Fruit fly (Drosophila melanogaster) whole organism, embryonic: ENCODE measurements around the gene cav.

Source experiments
- Adf1 ChIP-seq: fragments of 200-800 bp; sonication (Bioruptor generic); IDR thresholded peaks from 2 replicates; pipeline ENCODE4 v1.3.6; 2022; ENCODE audit warnings: missing biosample characterization, missing genetic modification characterization
- Antp ChIP-seq: fragments of 200-800 bp; sonication (Bioruptor generic); optimal IDR thresholded peaks from 3 replicates; lab custom pipeline; 2016; ENCODE audit warnings: missing biosample characterization, missing genetic modification characterization
- Bdp1 ChIP-seq: fragments of 200-800 bp; sonication (Bioruptor generic); optimal IDR thresholded peaks from 3 replicates; lab custom pipeline; 2016; ENCODE audit warnings: missing biosample characterization, missing genetic modification characterization
- CG10654 ChIP-seq: fragments of 200-800 bp; sonication (Bioruptor generic); optimal IDR thresholded peaks from 2 replicates; lab custom pipeline; 2016; ENCODE audit warnings: missing biosample characterization, missing genetic modification characterization
- CG17385 ChIP-seq: fragments of 200-800 bp; sonication (Bioruptor generic); optimal IDR thresholded peaks from 3 replicates; lab custom pipeline; 2018; ENCODE audit warnings: missing biosample characterization, mild to moderate bottlenecking, missing genetic modification characterization
- CG17912 ChIP-seq: fragments of 200-800 bp; sonication (Bioruptor generic); optimal IDR thresholded peaks from 2 replicates; lab custom pipeline; 2018; ENCODE audit warnings: missing biosample characterization, mild to moderate bottlenecking, missing genetic modification characterization
- CG2202 ChIP-seq: fragments of 200-800 bp; sonication (Bioruptor generic); optimal IDR thresholded peaks from 2 replicates; lab custom pipeline; 2018; ENCODE audit warnings: missing biosample characterization, mild to moderate bottlenecking, missing genetic modification characterization
- CG30431 ChIP-seq: fragments of 200-800 bp; sonication (Bioruptor generic); optimal IDR thresholded peaks from 2 replicates; lab custom pipeline; 2017; ENCODE audit warnings: missing biosample characterization, missing genetic modification characterization
- CG3065 ChIP-seq: fragments of 200-800 bp; sonication (Bioruptor generic); optimal IDR thresholded peaks from 2 replicates; lab custom pipeline; 2016; ENCODE audit warnings: missing biosample characterization, missing genetic modification characterization
- CG4707 ChIP-seq: fragments of 200-800 bp; sonication (Bioruptor generic); optimal IDR thresholded peaks from 2 replicates; lab custom pipeline; 2018; ENCODE audit warnings: missing biosample characterization, mild to moderate bottlenecking, missing genetic modification characterization, moderate library complexity
- CG5953 ChIP-seq: fragments of 200-800 bp; sonication (Bioruptor generic); IDR thresholded peaks from 2 replicates; pipeline ENCODE4 v1.3.6; 2022; ENCODE audit warnings: missing biosample characterization, missing genetic modification characterization
- CG6683 ChIP-seq: fragments of 200-800 bp; sonication (Bioruptor generic); optimal IDR thresholded peaks from 2 replicates; lab custom pipeline; 2017; ENCODE audit warnings: missing biosample characterization, mild to moderate bottlenecking, missing genetic modification characterization, missing genetic modification reagents
- CG6765 ChIP-seq: fragments of 200-800 bp; sonication (Bioruptor generic); optimal IDR thresholded peaks from 3 replicates; lab custom pipeline; 2017; ENCODE audit warnings: missing biosample characterization, mild to moderate bottlenecking, missing genetic modification characterization
- CG7745 ChIP-seq: fragments of 200-800 bp; sonication (Bioruptor generic); optimal IDR thresholded peaks from 2 replicates; lab custom pipeline; 2018; ENCODE audit warnings: missing biosample characterization, mild to moderate bottlenecking, missing genetic modification characterization, moderate library complexity
- CG7839 ChIP-seq: fragments of 200-800 bp; sonication (Bioruptor generic); optimal IDR thresholded peaks from 3 replicates; lab custom pipeline; 2018; ENCODE audit warnings: missing biosample characterization, mild to moderate bottlenecking, missing genetic modification characterization, moderate library complexity
- CG7963 ChIP-seq: fragments of 200-800 bp; sonication (Bioruptor generic); IDR thresholded peaks from 3 replicates; pipeline ENCODE4 v1.3.6; 2022; ENCODE audit warnings: missing biosample characterization, missing genetic modification characterization; ENCODE audit not compliant: partially characterized antibody
- CG8290 ChIP-seq, 3 experiments: fragments of 200-800 bp; sonication (Bioruptor generic); optimal IDR thresholded peaks; 2 replicates each; lab custom pipeline; 2016 to 2019; ENCODE audit warnings: missing biosample characterization in 3 of 3, missing genetic modification characterization in 3 of 3, mild to moderate bottlenecking in 2 of 3, moderate library complexity in 1 of 3
- CoRest ChIP-seq: fragments of 200-800 bp; sonication (Bioruptor generic); optimal IDR thresholded peaks from 3 replicates; lab custom pipeline; 2018; ENCODE audit warnings: missing biosample characterization, mild to moderate bottlenecking, missing genetic modification characterization, moderate library complexity
- CrebB ChIP-seq: fragments of 200-800 bp; sonication (Bioruptor generic); optimal IDR thresholded peaks from 3 replicates; lab custom pipeline; 2018; ENCODE audit warnings: missing biosample characterization, mild to moderate bottlenecking, missing genetic modification characterization
- D19B ChIP-seq: fragments of 200-800 bp; sonication (Bioruptor generic); optimal IDR thresholded peaks from 2 replicates; lab custom pipeline; 2017; ENCODE audit warnings: missing biosample characterization, mild to moderate bottlenecking, missing genetic modification characterization
- ERR ChIP-seq: fragments of 200-800 bp; sonication (Bioruptor generic); optimal IDR thresholded peaks from 2 replicates; lab custom pipeline; 2016; ENCODE audit warnings: missing biosample characterization, missing genetic modification characterization
- Eip74EF ChIP-seq, 2 experiments: fragments of 200-800 bp in 1 of 2; fragments of >200 bp in 1 of 2; sonication (Bioruptor generic) in 1 of 2; optimal IDR thresholded peaks; 2 replicates each; lab custom pipeline; 2017 to 2019; ENCODE audit warnings: missing biosample characterization in 2 of 2, missing genetic modification characterization in 2 of 2, mild to moderate bottlenecking in 1 of 2, moderate library complexity in 1 of 2
- H15 ChIP-seq: fragments of 200-800 bp; sonication (Bioruptor generic); IDR thresholded peaks from 3 replicates; pipeline ENCODE4 v1.3.6; 2022; ENCODE audit warnings: missing biosample characterization, missing genetic modification characterization
- HLHmδ ChIP-seq: fragments of 200-800 bp; sonication (Bioruptor generic); optimal IDR thresholded peaks from 2 replicates; lab custom pipeline; 2018; ENCODE audit warnings: missing biosample characterization, mild to moderate bottlenecking, missing genetic modification characterization, moderate library complexity
- Hr3 ChIP-seq: fragments of 200-800 bp; sonication (Bioruptor generic); optimal IDR thresholded peaks from 3 replicates; lab custom pipeline; 2016; ENCODE audit warnings: missing biosample characterization, missing genetic modification characterization
- MBD-R2 ChIP-seq: fragments of 200-800 bp; sonication (Bioruptor generic); IDR thresholded peaks from 2 replicates; pipeline ENCODE4 v1.3.6; 2022; ENCODE audit warnings: missing biosample characterization, missing genetic modification characterization
- Med ChIP-seq: fragments of 200-800 bp; sonication (Bioruptor generic); peaks from one replicate; lab custom pipeline; 2016; ENCODE audit warnings: missing biosample characterization, missing genetic modification characterization, mild to moderate bottlenecking, inconsistent platforms, moderate library complexity
- NC2β ChIP-seq: fragments of 200-800 bp; sonication (Bioruptor generic); optimal IDR thresholded peaks from 2 replicates; lab custom pipeline; 2016; ENCODE audit warnings: missing biosample characterization, missing genetic modification characterization
- Nf-YA ChIP-seq: fragments of 200-800 bp; sonication (Bioruptor generic); IDR thresholded peaks from 2 replicates; pipeline ENCODE4 v1.3.6; 2022; ENCODE audit warnings: missing biosample characterization, missing genetic modification characterization
- Rx ChIP-seq: fragments of 200-800 bp; sonication (Bioruptor generic); IDR thresholded peaks from 2 replicates; pipeline ENCODE4 v1.3.6; 2022; ENCODE audit warnings: missing biosample characterization, missing genetic modification characterization
- ab ChIP-seq: fragments of 200-800 bp; sonication (Bioruptor generic); optimal IDR thresholded peaks from 2 replicates; lab custom pipeline; 2016; ENCODE audit warnings: missing biosample characterization, missing genetic modification characterization
- amos ChIP-seq: fragments of 200-800 bp; sonication (Bioruptor generic); IDR thresholded peaks from 2 replicates; pipeline ENCODE4 v1.3.6; 2022; ENCODE audit warnings: missing biosample characterization, missing genetic modification characterization; ENCODE audit not compliant: partially characterized antibody
- ase ChIP-seq: fragments of 200-800 bp; sonication (Bioruptor generic); IDR thresholded peaks from 3 replicates; pipeline ENCODE4 v1.3.6; 2022; ENCODE audit warnings: missing biosample characterization, missing genetic modification characterization
- bab2 ChIP-seq: fragments of 200-800 bp; sonication (Bioruptor generic); optimal IDR thresholded peaks from 2 replicates; lab custom pipeline; 2016; ENCODE audit warnings: missing biosample characterization, missing genetic modification characterization
- bsh ChIP-seq, 2 experiments: fragments of 200-800 bp; sonication (Bioruptor generic); optimal IDR thresholded peaks; 2 replicates each; lab custom pipeline; 2017 to 2018; ENCODE audit warnings: mild to moderate bottlenecking in 2 of 2, missing biosample characterization in 2 of 2, missing genetic modification characterization in 2 of 2, moderate library complexity in 1 of 2
- btn ChIP-seq: fragments of 200-800 bp; sonication (Bioruptor generic); optimal IDR thresholded peaks from 2 replicates; lab custom pipeline; 2016; ENCODE audit warnings: missing biosample characterization, missing genetic modification characterization
- caup ChIP-seq: fragments of 200-800 bp; sonication (Bioruptor generic); optimal IDR thresholded peaks from 3 replicates; lab custom pipeline; 2017; ENCODE audit warnings: missing biosample characterization, mild to moderate bottlenecking, missing genetic modification characterization, moderate library complexity; ENCODE audit not compliant: severe bottlenecking
- chm ChIP-seq: fragments of 200-800 bp; sonication (Bioruptor generic); IDR thresholded peaks from 2 replicates; pipeline ENCODE4 v1.3.6; 2022; ENCODE audit warnings: missing biosample characterization, missing genetic modification characterization
- croc ChIP-seq: fragments of 200-800 bp; sonication (Bioruptor generic); conservative IDR thresholded peaks from 3 replicates; pipeline ENCODE4 v1.3.6; 2022; ENCODE audit warnings: missing biosample characterization, missing genetic modification characterization
- dan ChIP-seq: fragments of 200-800 bp; sonication (Bioruptor generic); IDR thresholded peaks from 2 replicates; pipeline ENCODE4 v1.3.6; 2022; ENCODE audit warnings: missing biosample characterization, missing genetic modification characterization
- disco-r ChIP-seq: fragments of 200-800 bp; sonication (Bioruptor generic); optimal IDR thresholded peaks from 2 replicates; lab custom pipeline; 2016; ENCODE audit warnings: missing biosample characterization, missing genetic modification characterization
- dysf ChIP-seq: fragments of 200-800 bp; sonication (Bioruptor generic); IDR thresholded peaks from 3 replicates; pipeline ENCODE4 v1.3.6; 2022; ENCODE audit warnings: missing biosample characterization, missing genetic modification characterization
- gsb-n ChIP-seq: fragments of 200-800 bp; sonication (Bioruptor generic); optimal IDR thresholded peaks from 3 replicates; lab custom pipeline; 2018; ENCODE audit warnings: missing biosample characterization, mild to moderate bottlenecking, missing genetic modification characterization
- hbn ChIP-seq: fragments of 200-800 bp; sonication (Bioruptor generic); IDR thresholded peaks from 2 replicates; pipeline ENCODE4 v1.3.6; 2022; ENCODE audit warnings: missing biosample characterization, missing genetic modification characterization; ENCODE audit not compliant: partially characterized antibody
- kni ChIP-seq: fragments of 200-800 bp; sonication (Bioruptor generic); optimal IDR thresholded peaks from 3 replicates; lab custom pipeline; 2017; ENCODE audit warnings: mild to moderate bottlenecking, missing biosample characterization, missing genetic modification reagents, missing genetic modification characterization
- oc ChIP-seq: fragments of 200-800 bp; sonication (Bioruptor generic); optimal IDR thresholded peaks from 2 replicates; lab custom pipeline; 2018; ENCODE audit warnings: missing biosample characterization, mild to moderate bottlenecking, missing genetic modification characterization, moderate library complexity
- peb ChIP-seq: fragments of 200-800 bp; sonication (Bioruptor generic); IDR thresholded peaks from 2 replicates; pipeline ENCODE4 v1.3.6; 2022; ENCODE audit warnings: missing biosample characterization, missing genetic modification characterization
- pzg ChIP-seq: fragments of 200-800 bp; sonication (Bioruptor generic); optimal IDR thresholded peaks from 3 replicates; lab custom pipeline; 2018; ENCODE audit warnings: missing biosample characterization, mild to moderate bottlenecking, missing genetic modification characterization, moderate library complexity
- so ChIP-seq: fragments of 200-800 bp; sonication (Bioruptor generic); IDR thresholded peaks from 3 replicates; pipeline ENCODE4 v1.3.6; 2022; ENCODE audit warnings: missing biosample characterization, missing genetic modification characterization
- sr ChIP-seq: fragments of 200-800 bp; sonication (Bioruptor generic); IDR thresholded peaks from 3 replicates; pipeline ENCODE4 v1.3.6; 2022; ENCODE audit warnings: missing biosample characterization, missing genetic modification characterization

Gene cav

DNA sequence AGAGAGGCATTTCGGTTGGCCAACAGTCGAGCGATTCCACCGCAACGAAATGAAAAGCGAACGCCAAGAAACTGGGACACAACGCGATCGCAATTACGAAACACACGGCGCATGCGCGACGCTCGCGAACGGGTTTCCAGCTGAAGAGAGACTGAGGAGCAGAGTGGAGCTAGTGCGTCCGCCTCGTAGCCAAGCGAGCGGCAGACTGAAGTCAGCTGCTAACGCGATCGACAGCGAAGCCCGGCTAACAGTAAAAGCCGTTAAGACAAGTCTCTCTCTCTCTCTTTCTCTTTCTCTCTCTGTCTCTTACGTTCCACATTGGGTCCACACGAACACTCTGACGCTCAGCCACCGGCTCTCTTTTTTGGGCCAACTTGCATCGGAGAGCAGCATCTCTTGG lies 2.3 kb upstream of the cav start, which contains the start of gene CG17786 (continued):
- TF ChIP-seq CG5953, result 0 out of 2 replicates have a peak, but pooled peaks have one; percentile 9
- peak; percentile 32 for TF ChIP-seq caup (GFP tag; lab: Kevin White, UChicago)
- no peak for TF ChIP-seq CG2202
- peak; percentile 17 for TF ChIP-seq HLHmδ (GFP tag; lab: Kevin White, UChicago)
- peak; percentile 56 for TF ChIP-seq chm (GFP tag; lab: Robert Waterston, UW)
- TF ChIP-seq hbn (GFP tag; lab: Robert Waterston, UW), result 0 out of 2 replicates have a peak, but pooled peaks have one; percentile 29
- no peak for TF ChIP-seq dysf
- TF ChIP-seq CG7745 (tag; lab: Kevin White, UChicago), result no peak
- no peak for TF ChIP-seq CG17912 (GFP tag; lab: Kevin White, UChicago)
- TF ChIP-seq Eip74EF (GFP tag; optimal IDR thresholded peaks at IDR 0.05; lab: Kevin White, UChicago), result peak in 1 of 2 experiments; percentile 27
- no peak for TF ChIP-seq pzg (GFP tag; lab: Kevin White, UChicago)
- TF ChIP-seq CrebB, result peak; percentile 17
- no peak for TF ChIP-seq peb
- TF ChIP-seq CG7839 (tag; lab: Kevin White, UChicago), result no peak
- TF ChIP-seq CG7963 (GFP tag; lab: Robert Waterston, UW), result no peak
- TF ChIP-seq CoRest (tag; lab: Kevin White, UChicago), result no peak
- TF ChIP-seq CG3065 (GFP tag; lab: Kevin White, UChicago), result no peak
- TF ChIP-seq Rx (GFP tag; lab: Robert Waterston, UW), result no peak
- TF ChIP-seq dan (GFP tag; lab: Robert Waterston, UW), result no peak
- TF ChIP-seq amos (GFP tag; lab: Robert Waterston, UW), result peak; percentile 27; the same call in 1 of the 2 replicates
- no peak; the same call in 1 of the 2 replicates for TF ChIP-seq Nf-YA (GFP tag; lab: Robert Waterston, UW)
- TF ChIP-seq H15, result no peak
- TF ChIP-seq oc (tag; lab: Kevin White, UChicago), result peak; percentile 42
- TF ChIP-seq sr, result 0 out of 3 replicates have a peak, but pooled peaks have one; percentile 22
- TF ChIP-seq CG8290 (GFP tag; optimal IDR thresholded peaks at IDR 0.05; lab: Kevin White, UChicago), result no peak
- no peak for TF ChIP-seq CG8290 (tag; optimal IDR thresholded peaks at IDR 0.05; lab: Kevin White, UChicago)
- TF ChIP-seq CG10654, result no peak
- TF ChIP-seq CG4707 (GFP tag; lab: Kevin White, UChicago), result no peak
- TF ChIP-seq CG6683 (GFP tag; lab: Kevin White, UChicago), result no peak
- peak; percentile 14 for TF ChIP-seq CG6765 (GFP tag; lab: Kevin White, UChicago)
- peak; percentile 83 for TF ChIP-seq Med (GFP tag; lab: Kevin White, UChicago)
- peak in 1 of 2 experiments; percentile 20 for TF ChIP-seq bsh (GFP tag; optimal IDR thresholded peaks at IDR 0.05; lab: Kevin White, UChicago)
- TF ChIP-seq bab2 (GFP tag; lab: Kevin White, UChicago), result no peak
- TF ChIP-seq kni (GFP tag; lab: Kevin White, UChicago), result peak; percentile 73
- no peak for TF ChIP-seq disco-r (GFP tag; lab: Kevin White, UChicago)
- TF ChIP-seq CG30431, result no peak
- no peak for TF ChIP-seq ab (GFP tag; lab: Kevin White, UChicago)
- TF ChIP-seq ase, result no peak
- TF ChIP-seq btn (GFP tag; lab: Kevin White, UChicago), result no peak
- TF ChIP-seq so (GFP tag; lab: Robert Waterston, UW), result peak; percentile 43; the same call in 1 of the 3 replicates
- no peak for TF ChIP-seq D19B (GFP tag; lab: Kevin White, UChicago)
- no peak for TF ChIP-seq gsb-n (tag; lab: Kevin White, UChicago)
- TF ChIP-seq CG17385 (GFP tag; lab: Kevin White, UChicago), result peak; percentile 17
- TF ChIP-seq ERR (GFP tag; lab: Kevin White, UChicago), result no peak
- TF ChIP-seq Adf1 (GFP tag; lab: Robert Waterston, UW), result peak; percentile 54; the same call in 1 of the 2 replicates
- TF ChIP-seq croc, result no peak
- no peak for TF ChIP-seq Bdp1 (GFP tag; lab: Kevin White, UChicago)
- no peak for TF ChIP-seq NC2β (GFP tag; lab: Kevin White, UChicago)
- TF ChIP-seq Antp (GFP tag; lab: Kevin White, UChicago), result peak; percentile 13
- no peak for TF ChIP-seq Hr3
- peak; percentile 21; the same call in 1 of the 2 replicates for TF ChIP-seq MBD-R2 (GFP tag; lab: Robert Waterston, UW)
